Worm (Caenorhabditis elegans) whole organism, late embryonic: Measurements from ENCODE around the gene R10D12.13.

ENCODE experiments used
- F13H6.1 ChIP-seq: sonication (generic microtip); optimal IDR thresholded peaks from 2 replicates; lab custom pipeline; 2016; ENCODE audit warnings: missing genetic modification characterization, missing compliant biosample characterization
- ceh-18 ChIP-seq: sonication (generic microtip); optimal IDR thresholded peaks from 2 replicates; lab custom pipeline; 2016; ENCODE audit warnings: missing genetic modification characterization, missing compliant biosample characterization
- ceh-30 ChIP-seq: fragments of 150-350 bp; optimal IDR thresholded peaks from 2 replicates; lab custom pipeline; 2014; ENCODE audit warnings: missing biosample characterization, missing genetic modification characterization
- dmd-4 ChIP-seq: sonication (generic microtip); optimal IDR thresholded peaks from 2 replicates; lab custom pipeline; 2016; ENCODE audit warnings: borderline replicate concordance, missing genetic modification characterization, missing compliant biosample characterization
- eyg-1 ChIP-seq: sonication (generic microtip); optimal IDR thresholded peaks from 2 replicates; lab custom pipeline; 2016; ENCODE audit warnings: missing genotype, missing genetic modification characterization, missing compliant biosample characterization
- nfya-1 ChIP-seq: sonication (generic microtip); optimal IDR thresholded peaks from 2 replicates; lab custom pipeline; 2017; ENCODE audit warnings: missing genetic modification characterization, mild to moderate bottlenecking, missing compliant biosample characterization, antibody characterized with exemption, moderate library complexity
- pqm-1 ChIP-seq: sonication (generic microtip); optimal IDR thresholded peaks from 2 replicates; lab custom pipeline; 2016; ENCODE audit warnings: missing genetic modification characterization, missing compliant biosample characterization
- syd-9 ChIP-seq: sonication (generic microtip); optimal IDR thresholded peaks from 2 replicates; lab custom pipeline; 2016; ENCODE audit warnings: mild to moderate bottlenecking, missing genetic modification characterization, moderate library complexity, missing compliant biosample characterization
- unc-86 ChIP-seq: sonication (generic microtip); optimal IDR thresholded peaks from 2 replicates; lab custom pipeline; 2016; ENCODE audit warnings: missing genetic modification characterization, missing compliant biosample characterization

ce11 chrV:13986823-13987222, 24.6 kb downstream of the R10D12.13 start:
- TF ChIP-seq nfya-1 (tag; lab: Kevin White, UChicago) (no peak), unc-86 (tag; lab: Kevin White, UChicago) (no peak), syd-9 (tag; lab: Kevin White, UChicago) (no peak), ceh-30 (tag; lab: Kevin White, UChicago) (no peak), pqm-1 (tag; lab: Kevin White, UChicago) (no peak), eyg-1 (tag; lab: Kevin White, UChicago) (no peak), dmd-4 (tag; lab: Kevin White, UChicago) (no peak), ceh-18 (tag; lab: Kevin White, UChicago) (no peak), F13H6.1 (tag; lab: Kevin White, UChicago) (no peak)
